Worm (Caenorhabditis elegans) whole organism, L4 larva: ENCODE measurements around the gene ZC262.13.

Experiments used
- T20F7.1 ChIP-seq: fragments of 200-800 bp; sonication (Bioruptor generic); optimal IDR thresholded peaks from 2 replicates; lab custom pipeline; 2018; ENCODE audit warnings: mild to moderate bottlenecking, missing genetic modification characterization, missing compliant biosample characterization
- T26A8.4 ChIP-seq: fragments of 200-800 bp; sonication (Bioruptor generic); IDR thresholded peaks from 2 replicates; pipeline ENCODE4 v1.3.6; 2022; ENCODE audit warnings: missing genetic modification characterization, missing compliant biosample characterization
- Y75B8A.6 ChIP-seq: fragments of 200-800 bp; sonication (Bioruptor generic); IDR thresholded peaks from 2 replicates; pipeline ENCODE4 v1.3.6; 2022; ENCODE audit warnings: missing genetic modification reagents, missing genetic modification characterization, missing compliant biosample characterization
- ZK546.5 ChIP-seq, 2 experiments: sonication (generic microtip); optimal IDR thresholded peaks; 2 replicates each; lab custom pipeline; 2017; ENCODE audit warnings: missing biosample characterization in 2 of 2, missing genetic modification characterization in 2 of 2
- aha-1 ChIP-seq: fragments of 150-350 bp; peaks from one replicate; lab custom pipeline; 2014; ENCODE audit warnings: missing biosample characterization, missing genetic modification characterization
- attf-4 ChIP-seq: sonication (generic microtip); optimal IDR thresholded peaks from 3 replicates; lab custom pipeline; 2017; ENCODE audit warnings: missing biosample characterization, missing genetic modification characterization
- ceh-20 ChIP-seq: fragments of 200-800 bp; sonication (Bioruptor generic); IDR thresholded peaks from 2 replicates; pipeline ENCODE4 v1.3.6; 2022; ENCODE audit warnings: missing genetic modification reagents, missing genetic modification characterization, missing compliant biosample characterization
- ceh-82 ChIP-seq: sonication (generic microtip); optimal IDR thresholded peaks from 2 replicates; lab custom pipeline; 2017; ENCODE audit warnings: missing biosample characterization, missing genetic modification characterization
- ces-1 ChIP-seq: fragments of 150-350 bp; sonication (generic microtip); optimal IDR thresholded peaks from 4 replicates; lab custom pipeline; 2014; ENCODE audit warnings: missing biosample characterization, missing genetic modification reagents, missing genetic modification characterization
- daf-12 ChIP-seq: fragments of 150-350 bp; optimal IDR thresholded peaks from 2 replicates; lab custom pipeline; 2014; ENCODE audit warnings: missing biosample characterization, missing genetic modification reagents, missing genetic modification characterization
- daf-16 ChIP-seq, 3 experiments: sonication (generic microtip); optimal IDR thresholded peaks; 2 replicates each; lab custom pipeline; 2016 to 2017; ENCODE audit warnings: missing genetic modification characterization in 3 of 3, missing genetic modification reagents in 3 of 3, mild to moderate bottlenecking in 2 of 3, missing compliant biosample characterization in 2 of 3, missing biosample characterization in 1 of 3, moderate library complexity in 1 of 3
- daf-19 ChIP-seq: fragments of 200-800 bp; sonication (Bioruptor generic); conservative IDR thresholded peaks from 2 replicates; pipeline ENCODE4 v1.3.6; 2022; ENCODE audit warnings: missing genetic modification characterization, missing compliant biosample characterization
- dmd-6 ChIP-seq: fragments of 200-800 bp; sonication (Bioruptor generic); IDR thresholded peaks from 2 replicates; pipeline ENCODE4 v1.3.6; 2022; ENCODE audit warnings: missing genetic modification reagents, missing genetic modification characterization, missing compliant biosample characterization
- fkh-10 ChIP-seq: fragments of 150-350 bp; optimal IDR thresholded peaks from 2 replicates; lab custom pipeline; 2014; ENCODE audit warnings: missing biosample characterization, missing genetic modification reagents, missing genetic modification characterization
- fos-1 ChIP-seq: fragments of 150-350 bp; optimal IDR thresholded peaks from 2 replicates; lab custom pipeline; 2014; ENCODE audit warnings: missing biosample characterization, missing genetic modification characterization
- gei-8 ChIP-seq: fragments of 200-800 bp; sonication (Bioruptor generic); optimal IDR thresholded peaks from 2 replicates; lab custom pipeline; 2018; ENCODE audit warnings: mild to moderate bottlenecking, missing genetic modification characterization, missing compliant biosample characterization
- hmg-1.1 ChIP-seq: fragments of 200-800 bp; sonication (Bioruptor generic); IDR thresholded peaks from 2 replicates; pipeline ENCODE4 v1.3.6; 2022; ENCODE audit warnings: missing genetic modification reagents, missing genetic modification characterization, missing compliant biosample characterization
- jun-1 ChIP-seq: fragments of 150-350 bp; optimal IDR thresholded peaks from 2 replicates; lab custom pipeline; 2014; ENCODE audit warnings: missing biosample characterization, missing genetic modification reagents, missing genetic modification characterization
- lim-7 ChIP-seq: fragments of 200-800 bp; sonication (Bioruptor generic); IDR thresholded peaks from 2 replicates; pipeline ENCODE4 v1.3.6; 2022; ENCODE audit warnings: missing genetic modification characterization, missing compliant biosample characterization
- lsy-2 ChIP-seq, 2 experiments: fragments of 150-350 bp in 1 of 2; sonication (generic microtip) in 1 of 2; optimal IDR thresholded peaks; 2 replicates each; lab custom pipeline; 2014 to 2017; ENCODE audit warnings: missing biosample characterization in 2 of 2, missing genetic modification characterization in 2 of 2
- madf-9 ChIP-seq: fragments of 200-800 bp; sonication (Bioruptor generic); conservative IDR thresholded peaks from 2 replicates; pipeline ENCODE4 v1.3.6; 2022; ENCODE audit warnings: missing genetic modification reagents, missing genetic modification characterization, missing compliant biosample characterization
- mdt-29 ChIP-seq: fragments of 200-800 bp; sonication (Bioruptor generic); IDR thresholded peaks from 2 replicates; pipeline ENCODE4 v1.3.6; 2022; ENCODE audit warnings: missing genetic modification reagents, missing genetic modification characterization, missing compliant biosample characterization
- nhr-11 ChIP-seq: fragments of 150-350 bp; optimal IDR thresholded peaks from 2 replicates; lab custom pipeline; 2014; ENCODE audit warnings: missing biosample characterization, missing genetic modification characterization
- nhr-237 ChIP-seq: sonication (generic microtip); optimal IDR thresholded peaks from 2 replicates; lab custom pipeline; 2017; ENCODE audit warnings: missing biosample characterization, missing genetic modification characterization
- nhr-28 ChIP-seq: fragments of 150-350 bp; optimal IDR thresholded peaks from 2 replicates; lab custom pipeline; 2014; ENCODE audit warnings: missing biosample characterization, missing genetic modification characterization
- nhr-77 ChIP-seq: fragments of 150-350 bp; optimal IDR thresholded peaks from 2 replicates; lab custom pipeline; 2014; ENCODE audit warnings: missing biosample characterization, missing genetic modification characterization
- php-3 ChIP-seq: fragments of 200-800 bp; sonication (Bioruptor generic); IDR thresholded peaks from 2 replicates; pipeline ENCODE4 v1.3.6; 2022; ENCODE audit warnings: missing genetic modification reagents, missing genetic modification characterization, missing compliant biosample characterization
- pqm-1 ChIP-seq: sonication (generic microtip); optimal IDR thresholded peaks from 2 replicates; lab custom pipeline; 2017; ENCODE audit warnings: missing biosample characterization, missing genetic modification characterization
- set-16 ChIP-seq: fragments of 200-800 bp; sonication (Bioruptor generic); IDR thresholded peaks from 2 replicates; pipeline ENCODE4 v1.3.6; 2022; ENCODE audit warnings: missing genetic modification reagents, missing genetic modification characterization, missing compliant biosample characterization
- skn-1 ChIP-seq: fragments of 150-350 bp; optimal IDR thresholded peaks from 2 replicates; lab custom pipeline; 2014; ENCODE audit warnings: missing biosample characterization, missing genetic modification characterization
- unc-130 ChIP-seq: sonication (generic microtip); optimal IDR thresholded peaks from 2 replicates; lab custom pipeline; 2016; ENCODE audit warnings: missing genetic modification reagents, missing genetic modification characterization, missing compliant biosample characterization
- unc-39 ChIP-seq: sonication (generic microtip); optimal IDR thresholded peaks from 2 replicates; lab custom pipeline; 2017; ENCODE audit warnings: missing biosample characterization, missing genetic modification characterization
- zfp-2 ChIP-seq: sonication (generic microtip); optimal IDR thresholded peaks from 2 replicates; lab custom pipeline; 2016; ENCODE audit warnings: mild to moderate bottlenecking, missing genetic modification characterization, missing compliant biosample characterization
- zfp-3 ChIP-seq: fragments of 200-800 bp; sonication (Bioruptor generic); conservative IDR thresholded peaks from 2 replicates; pipeline ENCODE4 v1.3.6; 2022; ENCODE audit warnings: missing genetic modification reagents, missing genetic modification characterization, missing compliant biosample characterization
- ztf-11 ChIP-seq: fragments of 150-350 bp; optimal IDR thresholded peaks from 2 replicates; lab custom pipeline; 2014; ENCODE audit warnings: missing biosample characterization, missing genetic modification characterization
- ztf-7 ChIP-seq: fragments of 150-350 bp; optimal IDR thresholded peaks from 2 replicates; lab custom pipeline; 2014; ENCODE audit warnings: missing biosample characterization, missing genetic modification characterization

ZC262.13 gene

DNA sequence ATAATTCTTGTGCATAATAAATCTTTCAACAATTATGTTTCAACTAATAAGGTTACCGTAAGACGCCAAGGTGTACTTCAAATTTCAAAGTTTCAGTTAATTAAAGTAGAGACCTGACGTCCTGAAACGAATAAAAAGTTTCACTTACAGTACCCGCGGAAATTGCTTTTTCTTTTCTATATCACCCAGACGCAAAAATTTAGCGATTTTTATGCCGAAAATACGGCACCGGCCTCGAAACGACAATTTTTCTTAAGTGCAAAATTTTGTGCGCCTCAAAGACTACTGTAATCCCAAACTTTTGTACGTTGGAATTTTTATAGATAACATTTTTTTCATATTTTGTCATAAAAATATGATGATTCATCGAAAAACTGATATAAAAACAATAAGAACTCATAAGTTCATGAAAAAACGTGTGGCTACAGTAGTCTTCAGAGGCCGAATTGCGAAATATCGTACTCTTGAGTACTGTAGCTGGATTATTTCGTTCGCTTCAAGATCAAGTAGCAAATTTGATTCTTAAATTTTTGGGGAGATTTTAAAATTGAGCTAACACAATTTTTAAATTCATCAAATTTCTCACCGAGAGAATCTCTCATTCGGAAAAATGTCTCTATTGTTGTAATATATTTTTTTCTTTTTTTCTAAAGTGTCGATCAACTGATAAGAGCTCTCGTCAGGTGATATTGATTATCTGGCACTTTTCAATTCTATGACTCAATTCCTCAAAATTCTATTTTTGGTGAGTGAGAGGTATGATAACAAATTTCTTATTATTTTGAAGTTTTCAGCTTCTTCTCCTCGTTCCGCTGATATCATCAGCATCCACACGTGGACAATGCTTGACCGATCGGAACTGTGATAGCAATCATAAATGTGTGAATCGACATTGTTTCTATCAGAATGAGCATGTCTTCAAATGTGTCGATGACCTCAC, at the start of gene ZC262.13 (continued):
- TF ChIP-seq ZK546.5 (tag; optimal IDR thresholded peaks at IDR 0.05; lab: Kevin White, UChicago) (no peak), T26A8.4 (GFP tag; lab: Robert Waterston, UW) (peak; percentile 25; the same call in 1 of the 2 replicates), madf-9 (GFP tag; lab: Robert Waterston, UW) (no peak), nhr-77 (tag; lab: Kevin White, UChicago) (no peak), fkh-10 (no peak), T20F7.1 (GFP tag; lab: Kevin White, UChicago) (no peak), daf-12 (tag; lab: Kevin White, UChicago) (no peak), mdt-29 (GFP tag; lab: Robert Waterston, UW) (no peak), dmd-6 (peak; percentile 74), hmg-1.1 (no peak), ces-1 (GFP tag; lab: Kevin White, UChicago) (no peak), pqm-1 (tag; lab: Kevin White, UChicago) (no peak), ceh-20 (GFP tag; lab: Robert Waterston, UW) (no peak), unc-39 (tag; lab: Kevin White, UChicago) (no peak), attf-4 (tag; lab: Kevin White, UChicago) (no peak), daf-19 (no peak), lim-7 (GFP tag; lab: Robert Waterston, UW) (no peak), fos-1 (no peak), nhr-11 (tag; lab: Kevin White, UChicago) (no peak), aha-1 (tag; lab: Kevin White, UChicago) (peak; percentile 13), nhr-28 (peak; percentile 17), ztf-11 (tag; lab: Kevin White, UChicago) (no peak), zfp-3 (0 out of 2 replicates have a peak, but pooled peaks have one; percentile 58), Y75B8A.6 (no peak), skn-1 (tag; lab: Kevin White, UChicago) (no peak)

DNA sequence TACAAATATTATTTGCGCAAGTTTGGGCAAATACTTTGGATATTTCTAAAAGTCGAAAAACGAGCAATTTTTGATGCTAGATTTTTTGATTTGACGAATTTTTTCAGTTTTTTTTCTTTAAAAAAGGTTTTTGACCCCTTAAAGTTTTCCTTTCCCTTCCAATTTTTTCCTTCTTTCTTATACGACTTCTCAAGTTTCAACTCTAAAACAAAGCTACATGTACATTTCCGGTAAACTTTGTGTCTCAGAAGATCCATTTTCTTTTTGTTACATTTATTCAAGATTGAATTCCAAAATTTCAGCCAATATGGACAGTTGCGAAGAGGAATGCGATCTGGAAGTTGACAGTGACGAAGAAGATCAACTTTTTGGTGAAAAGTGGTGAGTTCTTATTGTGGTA, 47.2 kb upstream of the ZC262.13 start, which contains the start of gene mig-10:
mig-10 (plus strand) TSS at position 301 of the 400 bp plus-strand sequence.
- TF ChIP-seq nhr-237 (tag; lab: Kevin White, UChicago) (no peak), zfp-2 (no peak)

DNA sequence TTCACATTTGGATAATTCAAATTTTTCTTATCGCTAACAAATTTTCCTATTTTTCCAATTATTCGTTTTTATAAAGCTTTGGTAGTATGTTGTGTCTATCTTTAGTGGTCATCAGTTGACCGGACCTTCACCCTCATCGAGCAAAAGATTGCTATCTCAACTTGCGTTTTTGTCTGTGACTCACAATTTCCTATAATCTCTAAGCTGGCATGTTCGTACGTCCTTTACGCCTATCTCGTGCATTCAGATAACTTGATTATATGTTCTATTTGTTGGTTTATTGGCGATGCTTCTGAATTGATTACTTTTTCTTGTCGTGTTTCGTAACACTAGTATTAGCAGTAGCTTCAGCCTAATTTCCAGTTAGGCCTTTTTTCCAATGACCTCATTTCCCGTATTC, 46.4 kb upstream of the ZC262.13 start:
- TF ChIP-seq ceh-82 (no peak), ztf-7 (tag; lab: Kevin White, UChicago) (no peak), nhr-77 (tag; lab: Kevin White, UChicago) (no peak), lim-7 (GFP tag; lab: Robert Waterston, UW) (no peak), lsy-2 (tag; optimal IDR thresholded peaks at IDR 0.05; lab: Kevin White, UChicago) (no peak), set-16 (GFP tag; lab: Robert Waterston, UW) (no peak), fkh-10 (no peak), unc-130 (no peak), gei-8 (GFP tag; lab: Kevin White, UChicago) (no peak), daf-16 (GFP tag; optimal IDR thresholded peaks at IDR 0.05; lab: Kevin White, UChicago) (no peak), daf-16 (tag; optimal IDR thresholded peaks at IDR 0.05; lab: Kevin White, UChicago) (no peak), unc-39 (tag; lab: Kevin White, UChicago) (no peak), php-3 (GFP tag; lab: Robert Waterston, UW) (no peak), mdt-29 (GFP tag; lab: Robert Waterston, UW) (no peak), jun-1 (tag; lab: Kevin White, UChicago) (no peak)
